Fruit fly (Drosophila melanogaster): Measurements from ENCODE around the gene CG31251.

The CG31251 gene

DNA sequence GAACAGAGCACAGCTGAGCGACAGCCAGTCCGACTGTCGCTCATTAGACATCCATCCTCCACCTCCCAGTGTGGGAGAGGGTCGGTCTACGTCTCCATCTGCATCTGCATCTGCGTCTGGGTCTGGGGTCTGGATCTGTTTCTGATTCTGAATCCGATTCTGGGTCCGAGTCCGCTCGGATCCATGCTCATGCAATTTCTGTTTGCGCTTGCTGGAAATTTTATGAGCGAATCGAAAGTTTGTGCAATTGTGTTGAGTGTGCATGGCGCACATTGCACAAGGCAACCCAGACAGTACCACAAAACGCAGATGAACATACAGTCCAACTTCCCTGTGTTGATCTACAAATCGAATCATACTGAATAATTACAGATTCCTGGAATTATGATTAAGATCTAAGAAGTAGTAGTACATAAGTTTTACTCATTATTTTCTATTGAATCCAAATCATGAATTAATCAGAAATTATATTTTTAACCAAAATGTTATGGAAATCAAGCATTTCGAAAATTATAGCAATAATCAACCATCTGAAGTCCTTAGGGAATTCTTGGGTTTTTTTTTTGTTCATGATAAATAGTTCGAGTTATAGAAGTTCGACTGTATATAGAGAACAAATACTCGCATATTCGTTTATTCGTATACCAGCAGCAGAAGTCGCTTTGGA, 18.4 kb upstream of the CG31251 start (continued):
- TF ChIP-seq chm (GFP tag; IDR thresholded peaks at IDR 0.05), result no peak
- TF ChIP-seq Tbp (GFP tag; optimal IDR thresholded peaks at IDR 0.05), result no peak
- no peak for TF ChIP-seq CG11085 (GFP tag; IDR thresholded peaks at IDR 0.05)
- TF ChIP-seq CG34422 (GFP tag; IDR thresholded peaks at IDR 0.05), result no peak
- TF ChIP-seq Hmr (GFP tag; optimal IDR thresholded peaks at IDR 0.05), result no peak
- TF ChIP-seq pros (GFP tag; optimal IDR thresholded peaks at IDR 0.05), result no peak
- no peak for TF ChIP-seq Atf3 (GFP tag; optimal IDR thresholded peaks at IDR 0.05)
- no peak for TF ChIP-seq vnd (GFP tag; IDR thresholded peaks at IDR 0.05; ENCODE audit: partially characterized antibody)
- no peak for TF ChIP-seq CG3726 (GFP tag; IDR thresholded peaks at IDR 0.05)
- TF ChIP-seq ERR (GFP tag; optimal IDR thresholded peaks at IDR 0.05), result no peak
- no peak for TF ChIP-seq CG13894 (tag; optimal IDR thresholded peaks at IDR 0.05)
- no peak for TF ChIP-seq CG9215 (GFP tag; IDR thresholded peaks at IDR 0.05)
- no peak for TF ChIP-seq crp (GFP tag; optimal IDR thresholded peaks at IDR 0.05)
- no peak for TF ChIP-seq yki (optimal IDR thresholded peaks at IDR 0.05)
- TF ChIP-seq Hand (GFP tag; optimal IDR thresholded peaks at IDR 0.05), result no peak
- no peak for TF ChIP-seq CG12744 (GFP tag; optimal IDR thresholded peaks at IDR 0.05)
- no peak for TF ChIP-seq CG10979 (tag; optimal IDR thresholded peaks at IDR 0.05)
- peak; percentile 45 for TF ChIP-seq CG6689 (GFP tag; IDR thresholded peaks at IDR 0.05)
- TF ChIP-seq gem (tag; optimal IDR thresholded peaks at IDR 0.05), result peak; percentile 60
- no peak for TF ChIP-seq Dref (GFP tag; IDR thresholded peaks at IDR 0.05)
- TF ChIP-seq Xrp1 (GFP tag; IDR thresholded peaks at IDR 0.05), result 0 out of 2 replicates have a peak, but pooled peaks have one; percentile 13
- TF ChIP-seq Dad (GFP tag; optimal IDR thresholded peaks at IDR 0.05), result no peak
- TF ChIP-seq CG17361 (GFP tag; IDR thresholded peaks at IDR 0.05), result 0 out of 3 replicates have a peak, but pooled peaks have one; percentile 20
- TF ChIP-seq CG10321 (GFP tag; IDR thresholded peaks at IDR 0.05), result no peak
- TF ChIP-seq CG9609 (GFP tag; optimal IDR thresholded peaks at IDR 0.05), result no peak
- peak; percentile 77 for TF ChIP-seq nom (GFP tag; optimal IDR thresholded peaks at IDR 0.05)
- no peak for TF ChIP-seq bbx (GFP tag; IDR thresholded peaks at IDR 0.05; ENCODE audit: partially characterized antibody)
- TF ChIP-seq CG7928 (GFP tag; optimal IDR thresholded peaks at IDR 0.05), result no peak
- no peak for TF ChIP-seq CG10462 (GFP tag; optimal IDR thresholded peaks at IDR 0.05)
- no peak for TF ChIP-seq bowl (GFP tag; IDR thresholded peaks at IDR 0.05)
- no peak for TF ChIP-seq CG6654 (GFP tag; optimal IDR thresholded peaks at IDR 0.05)
- no peak for TF ChIP-seq CG4707 (GFP tag; optimal IDR thresholded peaks at IDR 0.05)
- TF ChIP-seq CG4360 (GFP tag; IDR thresholded peaks at IDR 0.05), result no peak
- no peak for TF ChIP-seq zfh1 (GFP tag; IDR thresholded peaks at IDR 0.05)
- no peak for TF ChIP-seq toy (GFP tag; IDR thresholded peaks at IDR 0.05)
- TF ChIP-seq Ets97D (GFP tag; optimal IDR thresholded peaks at IDR 0.05), result no peak
- TF ChIP-seq CG30403 (GFP tag; optimal IDR thresholded peaks at IDR 0.05), result peak; percentile 0
- no peak for TF ChIP-seq CG12942 (GFP tag; optimal IDR thresholded peaks at IDR 0.05)
- TF ChIP-seq Myb (GFP tag; optimal IDR thresholded peaks at IDR 0.05), result no peak
- no peak for TF ChIP-seq MBD-R2 (GFP tag; IDR thresholded peaks at IDR 0.05)
- TF ChIP-seq Trl (optimal IDR thresholded peaks at IDR 0.05), result no peak
- TF ChIP-seq Trl (GFP tag; optimal IDR thresholded peaks at IDR 0.05), result no peak
- peak; percentile 42 for TF ChIP-seq Sox102F (GFP tag; optimal IDR thresholded peaks at IDR 0.05)
- TF ChIP-seq CG18764 (GFP tag; optimal IDR thresholded peaks at IDR 0.05), result no peak
- TF ChIP-seq D (optimal IDR thresholded peaks at IDR 0.05), result no peak
- TF ChIP-seq D (GFP tag; optimal IDR thresholded peaks at IDR 0.05), result no peak
- no peak for TF ChIP-seq chif (GFP tag; optimal IDR thresholded peaks at IDR 0.05)
- TF ChIP-seq Meics (GFP tag; optimal IDR thresholded peaks at IDR 0.05), result no peak
- no peak for TF ChIP-seq crol (GFP tag; IDR thresholded peaks at IDR 0.05)
- no peak for TF ChIP-seq Optix (GFP tag; IDR thresholded peaks at IDR 0.05)
- no peak for TF ChIP-seq ems (GFP tag; optimal IDR thresholded peaks at IDR 0.05)
- no peak for TF ChIP-seq CG9817 (tag; optimal IDR thresholded peaks at IDR 0.05)
